Worm (Caenorhabditis elegans) whole organism, L2 larva: ENCODE results near the gene rad-54.L2.
A peak's percentile ranks its signal among the peaks of the same experiment; 100 is the strongest.

Source experiments
- F13H6.1 ChIP-seq: sonication (generic microtip); optimal IDR thresholded peaks from 2 replicates; lab custom pipeline; 2016; ENCODE audit warnings: missing genetic modification characterization, missing compliant biosample characterization
- R02D3.7 ChIP-seq: fragments of 150-350 bp; optimal IDR thresholded peaks from 2 replicates; lab custom pipeline; 2014; ENCODE audit warnings: missing biosample characterization, missing genetic modification characterization
- blmp-1 ChIP-seq: sonication (generic microtip); optimal IDR thresholded peaks from 2 replicates; lab custom pipeline; 2017; ENCODE audit warnings: missing genetic modification characterization, mild to moderate bottlenecking, missing compliant biosample characterization, antibody characterized with exemption, moderate library complexity; ENCODE audit not compliant: insufficient read depth
- elt-1 ChIP-seq: fragments of 150-350 bp; optimal IDR thresholded peaks from 2 replicates; lab custom pipeline; 2014; ENCODE audit warnings: missing biosample characterization, missing genetic modification characterization
- fos-1 ChIP-seq: fragments of 150-350 bp; optimal IDR thresholded peaks from 2 replicates; lab custom pipeline; 2014; ENCODE audit warnings: missing biosample characterization, missing genetic modification characterization
- lin-13 ChIP-seq: fragments of 150-350 bp; optimal IDR thresholded peaks from 2 replicates; lab custom pipeline; 2014; ENCODE audit warnings: missing biosample characterization, missing genetic modification reagents, missing genetic modification characterization
- nhr-10 ChIP-seq: sonication (generic microtip); optimal IDR thresholded peaks from 2 replicates; lab custom pipeline; 2017; ENCODE audit warnings: missing biosample characterization, missing genetic modification characterization
- nhr-25 ChIP-seq: fragments of 150-350 bp; sonication (generic microtip); optimal IDR thresholded peaks from 3 replicates; lab custom pipeline; 2014; ENCODE audit warnings: missing biosample characterization, missing genetic modification characterization
- unc-39 ChIP-seq: fragments of 150-350 bp; optimal IDR thresholded peaks from 2 replicates; lab custom pipeline; 2014; ENCODE audit warnings: missing biosample characterization, missing genetic modification characterization

ce11 chrIV:8867562-8867961 is 26.3 kb upstream of the rad-54.L2 start:
- TF ChIP-seq lin-13 (GFP tag; lab: Kevin White, UChicago) (no peak), R02D3.7 (tag; lab: Kevin White, UChicago) (no peak), blmp-1 (tag; lab: Kevin White, UChicago) (no peak), fos-1 (tag; lab: Kevin White, UChicago) (peak; percentile 23), nhr-25 (tag; lab: Kevin White, UChicago) (no peak), F13H6.1 (tag; lab: Kevin White, UChicago) (no peak), nhr-10 (no peak), elt-1 (no peak), unc-39 (tag; lab: Kevin White, UChicago) (no peak)
